Fruit fly (Drosophila melanogaster): ENCODE data around the gene AP-2sigma.

Gene AP-2sigma

dm6 chr3R:21223453-21224057 is 46.3 kb downstream of the AP-2sigma start, which contains the start of the genes CG3337 and Nelf-A (continued):
- TF ChIP-seq Fer2 (tag; optimal IDR thresholded peaks at IDR 0.05) (no peak), luna (GFP tag; optimal IDR thresholded peaks at IDR 0.05) (peak; percentile 63), Hr51 (GFP tag; optimal IDR thresholded peaks at IDR 0.05) (peak in 1 of 2 experiments; percentile 81), tup (GFP tag; optimal IDR thresholded peaks at IDR 0.05) (peak; percentile 23), cas (GFP tag; IDR thresholded peaks at IDR 0.05) (peak; percentile 56; the same call in 1 of the 2 replicates), ems (GFP tag; optimal IDR thresholded peaks at IDR 0.05) (peak; percentile 64), run (tag; optimal IDR thresholded peaks at IDR 0.05) (no peak), Nf-YB (GFP tag; optimal IDR thresholded peaks at IDR 0.05) (no peak), CG15696 (tag; optimal IDR thresholded peaks at IDR 0.05) (peak; percentile 14), BtbVII (GFP tag; optimal IDR thresholded peaks at IDR 0.05) (peak; percentile 47), Gsc (GFP tag; IDR thresholded peaks at IDR 0.05) (no peak), CG17361 (GFP tag; IDR thresholded peaks at IDR 0.05) (no peak; the same call in 2 of the 3 replicates), Atf-2 (GFP tag; optimal IDR thresholded peaks at IDR 0.05) (peak; percentile 45), CG18619 (GFP tag; optimal IDR thresholded peaks at IDR 0.05) (peak; percentile 70), Doc2 (GFP tag; IDR thresholded peaks at IDR 0.05) (no peak), CG8359 (GFP tag; optimal IDR thresholded peaks at IDR 0.05; ENCODE audit: borderline replicate concordance) (no peak), sug (tag; optimal IDR thresholded peaks at IDR 0.05) (peak; percentile 97), vvl (GFP tag; IDR thresholded peaks at IDR 0.05) (peak; percentile 81), dm (GFP tag; optimal IDR thresholded peaks at IDR 0.05) (peak; percentile 90), CG4282 (GFP tag; optimal IDR thresholded peaks at IDR 0.05) (peak; percentile 82), kah (GFP tag; optimal IDR thresholded peaks at IDR 0.05) (peak; percentile 21), CG6175 (GFP tag; IDR thresholded peaks at IDR 0.05) (peak; percentile 55; the same call in 1 of the 3 replicates), Scr (GFP tag; IDR thresholded peaks at IDR 0.05; ENCODE audit: partially characterized antibody) (peak; percentile 78), Sox102F (GFP tag; optimal IDR thresholded peaks at IDR 0.05) (no peak), yki (optimal IDR thresholded peaks at IDR 0.05) (no peak), ase (GFP tag; IDR thresholded peaks at IDR 0.05) (0 out of 3 replicates have a peak, but pooled peaks have one; percentile 32), gcm (GFP tag; optimal IDR thresholded peaks at IDR 0.05) (peak; percentile 24), gfzf (GFP tag; optimal IDR thresholded peaks at IDR 0.05) (peak; percentile 39), CG7786 (GFP tag; optimal IDR thresholded peaks at IDR 0.05) (peak; percentile 83), sens-2 (GFP tag; IDR thresholded peaks at IDR 0.05) (no peak), CG6813 (GFP tag; optimal IDR thresholded peaks at IDR 0.05) (peak; percentile 14), CG17802 (tag; optimal IDR thresholded peaks at IDR 0.05) (peak; percentile 54), TFAM (GFP tag; optimal IDR thresholded peaks at IDR 0.05) (no peak), row (GFP tag; IDR thresholded peaks at IDR 0.05) (peak; percentile 54), CG2889 (GFP tag; IDR thresholded peaks at IDR 0.05) (0 out of 3 replicates have a peak, but pooled peaks have one; percentile 34), Xrp1 (GFP tag; IDR thresholded peaks at IDR 0.05) (peak; percentile 67), ham (GFP tag; IDR thresholded peaks at IDR 0.05) (no peak), CG3847 (GFP tag; IDR thresholded peaks at IDR 0.05) (peak; percentile 93), Ets97D (GFP tag; optimal IDR thresholded peaks at IDR 0.05) (peak; percentile 91), ind (GFP tag; optimal IDR thresholded peaks at IDR 0.05) (peak; percentile 72), mirr (GFP tag; optimal IDR thresholded peaks at IDR 0.05) (peak; percentile 81), Atf6 (GFP tag; IDR thresholded peaks at IDR 0.05) (0 out of 2 replicates have a peak, but pooled peaks have one; percentile 26), her (GFP tag; optimal IDR thresholded peaks at IDR 0.05) (peak; percentile 74), CG7745 (tag; optimal IDR thresholded peaks at IDR 0.05) (no peak), CG7372 (GFP tag; IDR thresholded peaks at IDR 0.05) (0 out of 2 replicates have a peak, but pooled peaks have one; percentile 48), CG12299 (tag; optimal IDR thresholded peaks at IDR 0.05) (no peak), insv (GFP tag; optimal IDR thresholded peaks at IDR 0.05) (peak in 1 of 2 experiments; percentile 58), CG10147 (GFP tag; optimal IDR thresholded peaks at IDR 0.05) (peak; percentile 44), CG18262 (tag; optimal IDR thresholded peaks at IDR 0.05) (peak; percentile 37), Hmx (GFP tag; optimal IDR thresholded peaks at IDR 0.05) (no peak)
